Fruit fly (Drosophila melanogaster): Measurements from ENCODE around the gene CG13312.

dm6 chr3L:8802064-8802463 lies 4.9 kb downstream of the CG13312 start, which contains the start of the genes CG13311 and CG34426:
- no peak for TF ChIP-seq h (GFP tag; optimal IDR thresholded peaks at IDR 0.05)
- TF ChIP-seq CG9705 (GFP tag; optimal IDR thresholded peaks at IDR 0.05): no peak
- no peak for TF ChIP-seq rgr (GFP tag; optimal IDR thresholded peaks at IDR 0.05)
- no peak for TF ChIP-seq Abd-B (GFP tag; optimal IDR thresholded peaks at IDR 0.05)
- TF ChIP-seq usp (GFP tag; optimal IDR thresholded peaks at IDR 0.05): no peak
- TF ChIP-seq pan (optimal IDR thresholded peaks at IDR 0.05): no peak
- no peak for TF ChIP-seq Hnf4 (GFP tag; optimal IDR thresholded peaks at IDR 0.05)
- TF ChIP-seq OdsH (GFP tag; optimal IDR thresholded peaks at IDR 0.05): no peak
